Worm (Caenorhabditis elegans) whole organism, young adult: ENCODE data around the gene str-190.

Source experiments
- F22D6.2 ChIP-seq: sonication (generic microtip); optimal IDR thresholded peaks from 2 replicates; lab custom pipeline; 2016; ENCODE audit warnings: mild to moderate bottlenecking, missing genetic modification characterization, missing compliant biosample characterization
- F39B2.1 ChIP-seq: fragments of 200-800 bp; sonication (Bioruptor generic); IDR thresholded peaks from 2 replicates; pipeline ENCODE4 v1.3.6; 2022; ENCODE audit warnings: missing genetic modification reagents, missing genetic modification characterization, missing compliant biosample characterization
- K12H6.12 ChIP-seq: fragments of 200-800 bp; sonication (Bioruptor generic); optimal IDR thresholded peaks from 2 replicates; lab custom pipeline; 2018; ENCODE audit warnings: mild to moderate bottlenecking, missing genetic modification characterization, missing compliant biosample characterization
- Y53F4B.3 ChIP-seq: fragments of 200-800 bp; sonication (Bioruptor generic); IDR thresholded peaks from 2 replicates; pipeline ENCODE4 v1.3.6; 2022; ENCODE audit warnings: missing genetic modification reagents, missing genetic modification characterization, missing compliant biosample characterization
- ZK185.1 ChIP-seq: sonication (generic microtip); optimal IDR thresholded peaks from 2 replicates; lab custom pipeline; 2016; ENCODE audit warnings: mild to moderate bottlenecking, missing genetic modification characterization, missing compliant biosample characterization; ENCODE audit not compliant: poor library complexity, severe bottlenecking
- attf-6 ChIP-seq: fragments of 200-800 bp; sonication (Bioruptor generic); IDR thresholded peaks from 2 replicates; pipeline ENCODE4 v1.3.6; 2022; ENCODE audit warnings: missing genetic modification reagents, missing genetic modification characterization, missing compliant biosample characterization
- efl-1 ChIP-seq: fragments of 150-350 bp; optimal IDR thresholded peaks from 2 replicates; lab custom pipeline; 2014; ENCODE audit warnings: missing biosample characterization, missing genetic modification reagents, missing genetic modification characterization
- lin-26 ChIP-seq: fragments of 200-800 bp; sonication (Bioruptor generic); IDR thresholded peaks from 2 replicates; pipeline ENCODE4 v1.3.6; 2022; ENCODE audit warnings: missing genetic modification reagents, missing genetic modification characterization, missing compliant biosample characterization
- lin-35 ChIP-seq, 3 experiments: fragments of 150-350 bp in 2 of 3; sonication (generic microtip) in 1 of 3; optimal IDR thresholded peaks; 2 replicates each; lab custom pipeline; 2014 to 2018; ENCODE audit warnings: missing biosample characterization in 3 of 3, missing genetic modification characterization in 3 of 3, missing genetic modification reagents in 3 of 3
- sea-2 ChIP-seq: fragments of 200-800 bp; sonication (Bioruptor generic); IDR thresholded peaks from 2 replicates; pipeline ENCODE4 v1.3.6; 2022; ENCODE audit warnings: missing genetic modification characterization, missing compliant biosample characterization
- unc-130 ChIP-seq: sonication (generic microtip); optimal IDR thresholded peaks from 2 replicates; lab custom pipeline; 2016; ENCODE audit warnings: missing genetic modification reagents, missing genetic modification characterization, missing compliant biosample characterization
- zim-3 ChIP-seq: sonication (generic microtip); optimal IDR thresholded peaks from 2 replicates; lab custom pipeline; 2017; ENCODE audit warnings: mild to moderate bottlenecking, missing genetic modification characterization, moderate library complexity, missing compliant biosample characterization

ce11 chrV:7436509-7436908 lies 41.8 kb downstream of the str-190 start:
- TF ChIP-seq sea-2 (GFP tag; lab: Robert Waterston, UW): no peak
- TF ChIP-seq K12H6.12 (tag; lab: Kevin White, UChicago): no peak
- TF ChIP-seq F22D6.2 (tag; lab: Kevin White, UChicago): no peak
- TF ChIP-seq attf-6 (GFP tag; lab: Robert Waterston, UW): no peak
- no peak for TF ChIP-seq zim-3 (tag; lab: Kevin White, UChicago)
- no peak for TF ChIP-seq unc-130 (GFP tag; lab: Kevin White, UChicago)
- no peak for TF ChIP-seq lin-26 (GFP tag; lab: Robert Waterston, UW)
- no peak for TF ChIP-seq lin-35 (GFP tag; optimal IDR thresholded peaks at IDR 0.05; lab: Kevin White, UChicago)
- no peak for TF ChIP-seq Y53F4B.3 (GFP tag; lab: Robert Waterston, UW)
- no peak for TF ChIP-seq ZK185.1 (tag; lab: Kevin White, UChicago)
- no peak for TF ChIP-seq efl-1 (GFP tag; lab: Kevin White, UChicago)
- TF ChIP-seq F39B2.1: no peak
